Fruit fly (Drosophila melanogaster): ENCODE data around the gene Ubc6.

Gene Ubc6

dm6 chr3R:4970415-4971140 lies 18.1 kb upstream of the Ubc6 start (continued):
- TF ChIP-seq Ets21C (GFP tag; optimal IDR thresholded peaks at IDR 0.05): peak; percentile 11
- TF ChIP-seq CG8632 (GFP tag; optimal IDR thresholded peaks at IDR 0.05): no peak
- peak; percentile 8 for TF ChIP-seq CG3919 (GFP tag; optimal IDR thresholded peaks at IDR 0.05)
- no peak for TF ChIP-seq OdsH (GFP tag; optimal IDR thresholded peaks at IDR 0.05)
- no peak for TF ChIP-seq Smox (GFP tag; optimal IDR thresholded peaks at IDR 0.05)
- no peak for TF ChIP-seq CG16779 (tag; optimal IDR thresholded peaks at IDR 0.05)
- peak; percentile 69 for TF ChIP-seq Hr39 (GFP tag; optimal IDR thresholded peaks at IDR 0.05)
- no peak for TF ChIP-seq eg (GFP tag; IDR thresholded peaks at IDR 0.05)
- TF ChIP-seq CG6163 (GFP tag; IDR thresholded peaks at IDR 0.05): no peak
- no peak for TF ChIP-seq CG6854 (GFP tag; optimal IDR thresholded peaks at IDR 0.05)
- no peak for TF ChIP-seq vri (GFP tag; optimal IDR thresholded peaks at IDR 0.05)
- peak; percentile 74 for TF ChIP-seq CG31627 (GFP tag; optimal IDR thresholded peaks at IDR 0.05)
- TF ChIP-seq CG4318 (GFP tag; optimal IDR thresholded peaks at IDR 0.05): no peak
- TF ChIP-seq pdm3 (GFP tag; optimal IDR thresholded peaks at IDR 0.05): peak; percentile 17
- TF ChIP-seq CG10669 (GFP tag; optimal IDR thresholded peaks at IDR 0.05): no peak
- no peak for TF ChIP-seq Hr38 (GFP tag; optimal IDR thresholded peaks at IDR 0.05)
- TF ChIP-seq fd59A (GFP tag; optimal IDR thresholded peaks at IDR 0.05): no peak
- no peak for TF ChIP-seq Eip93F (GFP tag; optimal IDR thresholded peaks at IDR 0.05)
- peak in 1 of 2 experiments; percentile 20 for TF ChIP-seq salr (GFP tag; optimal IDR thresholded peaks at IDR 0.05)
- no peak for TF ChIP-seq CG8119 (GFP tag; IDR thresholded peaks at IDR 0.05)
- TF ChIP-seq CG1621 (tag; optimal IDR thresholded peaks at IDR 0.05): no peak

dm6 chr3R:4969199-4969778 lies 16.8 kb upstream of the Ubc6 start:
- TF ChIP-seq spab (GFP tag; optimal IDR thresholded peaks at IDR 0.05) (no peak), fd59A (GFP tag; optimal IDR thresholded peaks at IDR 0.05) (no peak), CG11902 (GFP tag; optimal IDR thresholded peaks at IDR 0.05) (no peak), eg (GFP tag; IDR thresholded peaks at IDR 0.05) (no peak), CG3919 (GFP tag; optimal IDR thresholded peaks at IDR 0.05) (no peak), svp (GFP tag) (no peak), Sox14 (GFP tag; optimal IDR thresholded peaks at IDR 0.05) (no peak), CG1621 (tag; optimal IDR thresholded peaks at IDR 0.05) (no peak), CG6163 (GFP tag; IDR thresholded peaks at IDR 0.05) (no peak), CG31627 (GFP tag; optimal IDR thresholded peaks at IDR 0.05) (no peak), Blimp-1 (GFP tag; optimal IDR thresholded peaks at IDR 0.05) (no peak), CG4318 (GFP tag; optimal IDR thresholded peaks at IDR 0.05) (no peak), CG8632 (GFP tag; optimal IDR thresholded peaks at IDR 0.05) (no peak), OdsH (GFP tag; optimal IDR thresholded peaks at IDR 0.05) (no peak), CG32006 (GFP tag; optimal IDR thresholded peaks at IDR 0.05) (no peak), CG16779 (tag; optimal IDR thresholded peaks at IDR 0.05) (no peak)

dm6 chr3R:4967281-4967680 lies 14.8 kb upstream of the Ubc6 start:
- peak; percentile 15 for TF ChIP-seq CG7368 (GFP tag; optimal IDR thresholded peaks at IDR 0.05)
- no peak for TF ChIP-seq Ets96B (tag; optimal IDR thresholded peaks at IDR 0.05)
- no peak for TF ChIP-seq Smox (GFP tag; optimal IDR thresholded peaks at IDR 0.05)
- TF ChIP-seq CG8119 (GFP tag; IDR thresholded peaks at IDR 0.05): peak; percentile 32; the same call in 1 of the 3 replicates
- no peak for TF ChIP-seq CG6792 (GFP tag; optimal IDR thresholded peaks at IDR 0.05)
- TF ChIP-seq Eip78C (GFP tag): peak; percentile 82
- TF ChIP-seq ss (GFP tag; optimal IDR thresholded peaks at IDR 0.05): no peak
- TF ChIP-seq fd59A (GFP tag; optimal IDR thresholded peaks at IDR 0.05): no peak
- no peak for TF ChIP-seq CG4318 (GFP tag; optimal IDR thresholded peaks at IDR 0.05)
- peak; percentile 20 for TF ChIP-seq esn (GFP tag; optimal IDR thresholded peaks at IDR 0.05)
- no peak for TF ChIP-seq CG6276 (GFP tag; optimal IDR thresholded peaks at IDR 0.05)
- peak; percentile 9 for TF ChIP-seq Lpt (GFP tag; optimal IDR thresholded peaks at IDR 0.05)
- peak; percentile 56 for TF ChIP-seq Hr4 (GFP tag; optimal IDR thresholded peaks at IDR 0.05)
- TF ChIP-seq salr (GFP tag; optimal IDR thresholded peaks at IDR 0.05): no peak
- no peak for TF ChIP-seq CG1621 (tag; optimal IDR thresholded peaks at IDR 0.05)
- TF ChIP-seq CG11762 (GFP tag; optimal IDR thresholded peaks at IDR 0.05; ENCODE audit: insufficient read depth): no peak
- no peak for TF ChIP-seq CG31627 (GFP tag; optimal IDR thresholded peaks at IDR 0.05)
- peak; percentile 35 for TF ChIP-seq CG3919 (GFP tag; optimal IDR thresholded peaks at IDR 0.05)
- TF ChIP-seq CG16779 (tag; optimal IDR thresholded peaks at IDR 0.05): no peak
- no peak for TF ChIP-seq fkh (GFP tag; optimal IDR thresholded peaks at IDR 0.05)
- no peak for TF ChIP-seq acj6 (GFP tag; optimal IDR thresholded peaks at IDR 0.05)
- TF ChIP-seq Eip75B (GFP tag; optimal IDR thresholded peaks at IDR 0.05): peak; percentile 0
- TF ChIP-seq net (GFP tag; optimal IDR thresholded peaks at IDR 0.05): peak; percentile 0
- TF ChIP-seq spab (GFP tag; optimal IDR thresholded peaks at IDR 0.05): no peak
- peak; percentile 11 for TF ChIP-seq CG10631 (GFP tag; optimal IDR thresholded peaks at IDR 0.05)
- TF ChIP-seq Hr38 (GFP tag; optimal IDR thresholded peaks at IDR 0.05): no peak
- no peak for TF ChIP-seq Eip93F (GFP tag; optimal IDR thresholded peaks at IDR 0.05)
- TF ChIP-seq CG11294 (GFP tag; IDR thresholded peaks at IDR 0.05): no peak
- peak; percentile 5 for TF ChIP-seq Blimp-1 (GFP tag; optimal IDR thresholded peaks at IDR 0.05)
- no peak for TF ChIP-seq cyc (GFP tag; optimal IDR thresholded peaks at IDR 0.05)
